Worm (Caenorhabditis elegans): ENCODE measurements around the gene lpin-1.
A peak's percentile ranks its signal among the peaks of the same experiment; 100 is the strongest.

Gene lpin-1

DNA sequence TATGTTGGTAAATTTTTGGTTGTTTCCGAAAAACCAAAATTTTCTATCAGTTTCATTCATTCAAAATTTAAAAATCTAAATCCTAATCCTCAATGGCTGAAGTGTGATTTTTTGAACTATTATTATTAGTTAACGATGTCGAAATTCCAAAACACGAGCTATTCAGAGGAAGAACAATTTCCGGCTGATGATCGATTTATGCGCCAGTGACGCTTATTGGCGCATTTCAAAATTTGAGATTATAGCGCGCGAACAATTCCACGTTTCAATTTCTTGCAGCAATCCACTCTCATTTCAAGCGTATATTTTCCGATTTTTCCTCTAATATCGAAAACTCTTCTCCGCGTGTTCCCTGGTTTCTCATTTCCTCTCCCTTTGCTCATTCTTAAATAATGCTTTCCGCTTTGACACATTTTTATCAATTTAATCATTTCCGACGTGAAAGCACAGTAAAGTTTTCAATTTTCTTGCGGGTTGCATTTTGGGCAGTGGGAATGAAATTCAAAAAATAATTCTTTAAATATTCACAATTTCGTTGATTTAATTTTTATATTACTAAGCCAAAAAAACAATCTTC, 10.5 kb upstream of the lpin-1 start:
- no peak for TF ChIP-seq blmp-1 (tag; optimal IDR thresholded peaks at IDR 0.05)
- TF ChIP-seq lsy-2 (tag; optimal IDR thresholded peaks at IDR 0.05), result peak in 1 of 2 experiments; percentile 25
- TF ChIP-seq sox-4 (tag; optimal IDR thresholded peaks at IDR 0.05), result no peak
- no peak for TF ChIP-seq vab-15 (tag; optimal IDR thresholded peaks at IDR 0.05)
- TF ChIP-seq lin-14 (GFP tag; optimal IDR thresholded peaks at IDR 0.05), result peak; percentile 18
- no peak for TF ChIP-seq sptf-1 (tag; optimal IDR thresholded peaks at IDR 0.05)
- no peak for TF ChIP-seq ceh-8 (GFP tag; optimal IDR thresholded peaks at IDR 0.05)
- no peak for TF ChIP-seq ceh-90 (tag; optimal IDR thresholded peaks at IDR 0.05)
- peak; percentile 44 for TF ChIP-seq nhr-85 (tag)
- TF ChIP-seq rnt-1 (tag; optimal IDR thresholded peaks at IDR 0.05), result peak; percentile 26
- TF ChIP-seq snu-23 (GFP tag; optimal IDR thresholded peaks at IDR 0.05), result peak; percentile 24
- TF ChIP-seq ama-1 (optimal IDR thresholded peaks at IDR 0.05), result peak; percentile 45
- peak in 1 of 2 experiments; percentile 33 for TF ChIP-seq mdl-1 (tag; optimal IDR thresholded peaks at IDR 0.05)
- peak; percentile 7 for TF ChIP-seq tbx-2 (tag; optimal IDR thresholded peaks at IDR 0.05)
- TF ChIP-seq xbp-1 (tag; optimal IDR thresholded peaks at IDR 0.05), result no peak
- TF ChIP-seq ztf-4 (tag; optimal IDR thresholded peaks at IDR 0.05), result no peak
- no peak for TF ChIP-seq sup-37 (GFP tag; optimal IDR thresholded peaks at IDR 0.05)
- no peak for TF ChIP-seq pqm-1 (tag; optimal IDR thresholded peaks at IDR 0.05)
- TF ChIP-seq swsn-7 (tag; optimal IDR thresholded peaks at IDR 0.05), result peak; percentile 3
- TF ChIP-seq nhr-11 (tag; optimal IDR thresholded peaks at IDR 0.05), result no peak
- TF ChIP-seq nhr-90 (tag; optimal IDR thresholded peaks at IDR 0.05; ENCODE audit: poor library complexity), result peak; percentile 36
- TF ChIP-seq unc-86 (tag; optimal IDR thresholded peaks at IDR 0.05), result no peak
- no peak for TF ChIP-seq hpl-2 (GFP tag; optimal IDR thresholded peaks at IDR 0.05)
- no peak for TF ChIP-seq fkh-10 (GFP tag; optimal IDR thresholded peaks at IDR 0.05)
- TF ChIP-seq lin-35 (GFP tag; optimal IDR thresholded peaks at IDR 0.05), result peak; percentile 45 to 67
- no peak for TF ChIP-seq egl-27 (tag; optimal IDR thresholded peaks at IDR 0.05)
- TF ChIP-seq mep-1 (tag; optimal IDR thresholded peaks at IDR 0.05), result no peak
- no peak for TF ChIP-seq pag-3 (tag; optimal IDR thresholded peaks at IDR 0.05; ENCODE audit: borderline replicate concordance, insufficient read depth)
- peak; percentile 54 to 65 for TF ChIP-seq efl-1 (optimal IDR thresholded peaks at IDR 0.05)
- TF ChIP-seq efl-1 (GFP tag; optimal IDR thresholded peaks at IDR 0.05 in 1 of 2), result peak; percentile 61 to 96
- TF ChIP-seq nhr-20 (tag; optimal IDR thresholded peaks at IDR 0.05), result no peak
- TF ChIP-seq nhr-77 (tag; optimal IDR thresholded peaks at IDR 0.05), result no peak
- TF ChIP-seq ces-1 (GFP tag; optimal IDR thresholded peaks at IDR 0.05), result no peak
- no peak for TF ChIP-seq unc-62 (GFP tag; optimal IDR thresholded peaks at IDR 0.05)
- no peak for TF ChIP-seq efl-3 (GFP tag; optimal IDR thresholded peaks at IDR 0.05)
- TF ChIP-seq zip-4 (GFP tag; optimal IDR thresholded peaks at IDR 0.05), result no peak
- no peak for TF ChIP-seq C34B4.2 (tag; optimal IDR thresholded peaks at IDR 0.05)
- TF ChIP-seq pax-3 (tag; optimal IDR thresholded peaks at IDR 0.05), result peak; percentile 19
- TF ChIP-seq dsc-1 (tag; optimal IDR thresholded peaks at IDR 0.05), result no peak
- TF ChIP-seq alr-1 (tag; optimal IDR thresholded peaks at IDR 0.05; ENCODE audit: borderline replicate concordance), result no peak
- peak; percentile 48 to 77 (median 69) for TF ChIP-seq dpl-1 (GFP tag; optimal IDR thresholded peaks at IDR 0.05)
- TF ChIP-seq isw-1 (GFP tag; IDR thresholded peaks at IDR 0.05), result no peak
- TF ChIP-seq jun-1 (tag; optimal IDR thresholded peaks at IDR 0.05), result peak; percentile 10
- peak; percentile 48 for TF ChIP-seq nhr-71 (tag; optimal IDR thresholded peaks at IDR 0.05)
- peak; percentile 34 for TF ChIP-seq fkh-8 (tag; optimal IDR thresholded peaks at IDR 0.05)
- no peak for TF ChIP-seq unc-30 (tag; optimal IDR thresholded peaks at IDR 0.05)
- peak; percentile 43 for TF ChIP-seq nhr-47 (tag; optimal IDR thresholded peaks at IDR 0.05)
- no peak for TF ChIP-seq elt-2 (tag; optimal IDR thresholded peaks at IDR 0.05)
- no peak for TF ChIP-seq nhr-28 (tag; optimal IDR thresholded peaks at IDR 0.05)
- no peak for TF ChIP-seq zag-1 (tag; optimal IDR thresholded peaks at IDR 0.05)
- no peak for TF ChIP-seq nhr-237 (tag; optimal IDR thresholded peaks at IDR 0.05)
- no peak for TF ChIP-seq Y116A8C.19 (tag; optimal IDR thresholded peaks at IDR 0.05; ENCODE audit: borderline replicate concordance)
- TF ChIP-seq hlh-4 (tag; optimal IDR thresholded peaks at IDR 0.05), result no peak
